Worm (Caenorhabditis elegans) whole organism, young adult: Measurements from ENCODE around the gene drh-1.

Experiments used
- F23B12.7 ChIP-seq: sonication (generic microtip); optimal IDR thresholded peaks from 2 replicates; lab custom pipeline; 2017; ENCODE audit warnings: missing genetic modification characterization, mild to moderate bottlenecking, missing compliant biosample characterization, antibody characterized with exemption, moderate library complexity; ENCODE audit not compliant: insufficient read depth
- F37B4.10 ChIP-seq: fragments of 200-800 bp; sonication (Bioruptor generic); IDR thresholded peaks from 2 replicates; pipeline ENCODE4 v1.3.6; 2022; ENCODE audit warnings: missing genetic modification characterization, missing compliant biosample characterization
- F49E8.2 ChIP-seq: sonication (generic microtip); optimal IDR thresholded peaks from 3 replicates; lab custom pipeline; 2017; ENCODE audit warnings: missing genetic modification characterization, mild to moderate bottlenecking, missing compliant biosample characterization, antibody characterized with exemption, moderate library complexity; ENCODE audit not compliant: insufficient read depth
- ama-1 ChIP-seq, 3 experiments: fragments of 150-350 bp in 1 of 3; sonication (generic microtip) in 2 of 3; optimal IDR thresholded peaks; 2 replicates each; lab custom pipeline; 2014 to 2018; ENCODE audit warnings: missing biosample characterization in 2 of 3, missing genetic modification characterization in 2 of 3, missing genetic modification reagents in 2 of 3
- dox-1 ChIP-seq: fragments of 200-800 bp; sonication (Bioruptor generic); IDR thresholded peaks from 2 replicates; pipeline ENCODE4 v1.3.6; 2022; ENCODE audit warnings: missing genetic modification reagents, missing genetic modification characterization, missing compliant biosample characterization
- ets-4 ChIP-seq: fragments of 200-800 bp; sonication (Bioruptor generic); optimal IDR thresholded peaks from 2 replicates; lab custom pipeline; 2018; ENCODE audit warnings: mild to moderate bottlenecking, missing genetic modification characterization, missing compliant biosample characterization
- rcor-1 ChIP-seq: fragments of 200-800 bp; sonication (Bioruptor generic); IDR thresholded peaks from 2 replicates; pipeline ENCODE4 v1.3.6; 2022; ENCODE audit warnings: missing genetic modification reagents, missing genetic modification characterization, missing compliant biosample characterization
- unc-130 ChIP-seq: sonication (generic microtip); optimal IDR thresholded peaks from 2 replicates; lab custom pipeline; 2016; ENCODE audit warnings: missing genetic modification reagents, missing genetic modification characterization, missing compliant biosample characterization
- unc-62 ChIP-seq: fragments of 150-350 bp; optimal IDR thresholded peaks from 2 replicates; lab custom pipeline; 2014; ENCODE audit warnings: missing biosample characterization, missing genetic modification reagents, missing genetic modification characterization

DNA sequence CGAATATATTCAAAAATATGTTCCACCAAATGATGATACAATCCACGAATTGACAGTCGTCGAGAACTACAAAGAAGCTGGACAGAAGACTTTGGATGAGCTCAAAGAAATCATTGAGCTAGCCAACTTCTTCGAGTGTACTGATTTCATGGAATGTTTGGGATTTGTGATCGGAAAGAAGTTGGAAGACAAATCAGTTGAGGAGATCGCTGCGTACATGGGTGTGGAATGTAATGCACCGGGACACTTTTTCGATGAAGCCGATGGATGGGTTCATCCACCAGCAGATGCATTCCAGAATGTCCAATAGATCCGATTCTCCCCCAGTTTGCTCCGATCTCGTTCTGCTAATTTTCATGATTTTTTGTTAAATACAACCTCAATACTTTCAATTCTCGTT is 9.6 kb downstream of the drh-1 start:
- no peak for TF ChIP-seq dox-1 (GFP tag; lab: Robert Waterston, UW)
- TF ChIP-seq F37B4.10 (GFP tag; lab: Robert Waterston, UW) = no peak
- TF ChIP-seq ets-4 = no peak
- no peak for TF ChIP-seq rcor-1 (GFP tag; lab: Robert Waterston, UW)
- no peak for TF ChIP-seq unc-130 (GFP tag; lab: Kevin White, UChicago)
- no peak for TF ChIP-seq ama-1 (optimal IDR thresholded peaks at IDR 0.05; lab: Kevin White, UChicago)
- no peak for TF ChIP-seq ama-1 (GFP tag; optimal IDR thresholded peaks at IDR 0.05; lab: Kevin White, UChicago)
- TF ChIP-seq F23B12.7 (tag; lab: Kevin White, UChicago) = no peak
- no peak for TF ChIP-seq unc-62
- TF ChIP-seq F49E8.2 (tag; lab: Kevin White, UChicago) = no peak
